Fruit fly (Drosophila melanogaster) whole organism, embryonic: ENCODE measurements around the gene svr.

ENCODE experiments used
- Atf6 ChIP-seq: fragments of 200-800 bp; sonication (Bioruptor generic); IDR thresholded peaks from 2 replicates; pipeline ENCODE4 v1.3.6; 2022; ENCODE audit warnings: missing biosample characterization, missing genetic modification characterization
- CG12659 ChIP-seq: fragments of 200-800 bp; sonication (Bioruptor generic); optimal IDR thresholded peaks from 3 replicates; lab custom pipeline; 2017; ENCODE audit warnings: mild to moderate bottlenecking, missing biosample characterization, missing genetic modification reagents, missing genetic modification characterization
- CG14667 ChIP-seq: fragments of 200-800 bp; sonication (Bioruptor generic); IDR thresholded peaks from 2 replicates; pipeline ENCODE4 v1.3.6; 2022; ENCODE audit warnings: missing biosample characterization, missing genetic modification characterization
- CG17912 ChIP-seq: fragments of 200-800 bp; sonication (Bioruptor generic); optimal IDR thresholded peaks from 2 replicates; lab custom pipeline; 2018; ENCODE audit warnings: missing biosample characterization, mild to moderate bottlenecking, missing genetic modification characterization
- CG2116 ChIP-seq: fragments of 200-800 bp; sonication (Bioruptor generic); optimal IDR thresholded peaks from 3 replicates; lab custom pipeline; 2018; ENCODE audit warnings: missing biosample characterization, mild to moderate bottlenecking, missing genetic modification characterization
- CG3065 ChIP-seq: fragments of 200-800 bp; sonication (Bioruptor generic); optimal IDR thresholded peaks from 2 replicates; lab custom pipeline; 2016; ENCODE audit warnings: missing biosample characterization, missing genetic modification characterization
- CG42726 ChIP-seq: fragments of 200-800 bp; sonication (Bioruptor generic); IDR thresholded peaks from 2 replicates; pipeline ENCODE4 v1.3.6; 2022; ENCODE audit warnings: missing biosample characterization, missing genetic modification characterization; ENCODE audit not compliant: partially characterized antibody
- CG4328 ChIP-seq: fragments of 200-800 bp; sonication (Bioruptor generic); optimal IDR thresholded peaks from 3 replicates; lab custom pipeline; 2017; ENCODE audit warnings: missing biosample characterization, missing genetic modification reagents, missing genetic modification characterization
- CG43689 ChIP-seq: fragments of 200-800 bp; sonication (Bioruptor generic); IDR thresholded peaks from 2 replicates; pipeline ENCODE4 v1.3.6; 2022; ENCODE audit warnings: missing biosample characterization, missing genetic modification characterization
- CG6791 ChIP-seq: fragments of 200-800 bp; sonication (Bioruptor generic); IDR thresholded peaks from 3 replicates; pipeline ENCODE4 v1.3.6; 2022; ENCODE audit warnings: missing biosample characterization, missing genetic modification characterization; ENCODE audit not compliant: partially characterized antibody
- CG7963 ChIP-seq: fragments of 200-800 bp; sonication (Bioruptor generic); IDR thresholded peaks from 3 replicates; pipeline ENCODE4 v1.3.6; 2022; ENCODE audit warnings: missing biosample characterization, missing genetic modification characterization; ENCODE audit not compliant: partially characterized antibody
- CG8944 ChIP-seq: fragments of 200-800 bp; sonication (Bioruptor generic); optimal IDR thresholded peaks from 3 replicates; lab custom pipeline; 2016; ENCODE audit warnings: missing biosample characterization, missing genetic modification characterization
- CG9797 ChIP-seq: fragments of 200-800 bp; sonication (Bioruptor generic); optimal IDR thresholded peaks from 3 replicates; lab custom pipeline; 2018; ENCODE audit warnings: missing biosample characterization, mild to moderate bottlenecking, missing genetic modification characterization
- Chrac-16 ChIP-seq: fragments of 200-800 bp; sonication (Bioruptor generic); optimal IDR thresholded peaks from 3 replicates; lab custom pipeline; 2016; ENCODE audit warnings: missing biosample characterization, missing genetic modification characterization
- CoRest ChIP-seq: fragments of 200-800 bp; sonication (Bioruptor generic); optimal IDR thresholded peaks from 3 replicates; lab custom pipeline; 2018; ENCODE audit warnings: missing biosample characterization, mild to moderate bottlenecking, missing genetic modification characterization, moderate library complexity
- CrebB ChIP-seq: fragments of 200-800 bp; sonication (Bioruptor generic); optimal IDR thresholded peaks from 3 replicates; lab custom pipeline; 2018; ENCODE audit warnings: missing biosample characterization, mild to moderate bottlenecking, missing genetic modification characterization
- D19B ChIP-seq: fragments of 200-800 bp; sonication (Bioruptor generic); optimal IDR thresholded peaks from 2 replicates; lab custom pipeline; 2017; ENCODE audit warnings: missing biosample characterization, mild to moderate bottlenecking, missing genetic modification characterization
- Dbx ChIP-seq: fragments of 200-800 bp; sonication (Bioruptor generic); IDR thresholded peaks from 3 replicates; pipeline ENCODE4 v1.3.6; 2022; ENCODE audit warnings: missing biosample characterization, missing genetic modification characterization
- Dfd ChIP-seq, 2 experiments: fragments of >200 bp; optimal IDR thresholded peaks; 2 replicates each; lab custom pipeline; 2017; ENCODE audit warnings: missing biosample characterization in 2 of 2, missing genetic modification characterization in 2 of 2
- Dll ChIP-seq: fragments of 200-800 bp; sonication (Bioruptor generic); IDR thresholded peaks from 4 replicates; pipeline ENCODE4 v1.3.6; 2022; ENCODE audit warnings: missing biosample characterization, missing genetic modification characterization; ENCODE audit not compliant: partially characterized antibody
- Dref ChIP-seq: fragments of 200-800 bp; sonication (Bioruptor generic); IDR thresholded peaks from 2 replicates; pipeline ENCODE4 v1.3.6; 2022; ENCODE audit warnings: missing biosample characterization, missing genetic modification characterization
- Drgx ChIP-seq: fragments of 200-800 bp; sonication (Bioruptor generic); IDR thresholded peaks from 2 replicates; pipeline ENCODE4 v1.3.6; 2022; ENCODE audit warnings: missing biosample characterization, missing genetic modification characterization
- E2f2 ChIP-seq: fragments of 200-800 bp; sonication (Bioruptor generic); IDR thresholded peaks from 2 replicates; pipeline ENCODE4 v1.3.6; 2022; ENCODE audit warnings: missing biosample characterization, missing genetic modification characterization
- Elba2 ChIP-seq: fragments of 200-800 bp; sonication (Bioruptor generic); optimal IDR thresholded peaks from 3 replicates; lab custom pipeline; 2016; ENCODE audit warnings: missing biosample characterization, missing genetic modification characterization
- Hey ChIP-seq: fragments of 200-800 bp; sonication (Bioruptor generic); optimal IDR thresholded peaks from 3 replicates; lab custom pipeline; 2018; ENCODE audit warnings: missing biosample characterization, mild to moderate bottlenecking, missing genetic modification characterization
- HmgZ ChIP-seq: fragments of 200-800 bp; sonication (Bioruptor generic); optimal IDR thresholded peaks from 2 replicates; lab custom pipeline; 2018; ENCODE audit warnings: missing biosample characterization, mild to moderate bottlenecking, missing genetic modification characterization
- Hmr ChIP-seq: fragments of 200-800 bp; sonication (Bioruptor generic); optimal IDR thresholded peaks from 3 replicates; lab custom pipeline; 2017; ENCODE audit warnings: mild to moderate bottlenecking, missing biosample characterization, missing genetic modification reagents, missing genetic modification characterization
- Lhr ChIP-seq: fragments of 200-800 bp; sonication (Bioruptor generic); optimal IDR thresholded peaks from 3 replicates; lab custom pipeline; 2017; ENCODE audit warnings: mild to moderate bottlenecking, missing biosample characterization, missing genetic modification reagents, missing genetic modification characterization
- Meics ChIP-seq: fragments of 200-800 bp; sonication (Bioruptor generic); optimal IDR thresholded peaks from 2 replicates; lab custom pipeline; 2017; ENCODE audit warnings: missing biosample characterization, mild to moderate bottlenecking, missing genetic modification characterization
- Myb ChIP-seq: fragments of 200-800 bp; sonication (Bioruptor generic); optimal IDR thresholded peaks from 2 replicates; lab custom pipeline; 2016; ENCODE audit warnings: missing biosample characterization, missing genetic modification characterization
- NK7.1 ChIP-seq: fragments of 200-800 bp; sonication (Bioruptor generic); optimal IDR thresholded peaks from 3 replicates; lab custom pipeline; 2016; ENCODE audit warnings: missing biosample characterization, missing genetic modification characterization
- Nf-YC ChIP-seq: fragments of 200-800 bp; optimal IDR thresholded peaks from 3 replicates; lab custom pipeline; 2019; ENCODE audit warnings: missing biosample characterization, mild to moderate bottlenecking, missing genetic modification characterization, moderate library complexity
- Ptx1 ChIP-seq: fragments of 200-800 bp; sonication (Bioruptor generic); IDR thresholded peaks from 2 replicates; pipeline ENCODE4 v1.3.6; 2022; ENCODE audit warnings: missing biosample characterization, missing genetic modification characterization
- Scr ChIP-seq: fragments of 200-800 bp; sonication (Bioruptor generic); IDR thresholded peaks from 2 replicates; pipeline ENCODE4 v1.3.6; 2022; ENCODE audit warnings: missing biosample characterization, missing genetic modification characterization; ENCODE audit not compliant: partially characterized antibody
- Six4 ChIP-seq: fragments of 200-800 bp; sonication (Bioruptor generic); optimal IDR thresholded peaks from 2 replicates; lab custom pipeline; 2016; ENCODE audit warnings: missing biosample characterization, missing genetic modification characterization
- Sry-β ChIP-seq: fragments of 200-800 bp; sonication (Bioruptor generic); optimal IDR thresholded peaks from 2 replicates; lab custom pipeline; 2018; ENCODE audit warnings: missing biosample characterization, mild to moderate bottlenecking, missing genetic modification characterization, moderate library complexity
- Stat92E ChIP-seq, 3 experiments: fragments of >200 bp in 2 of 3; fragments of 200-800 bp in 1 of 3; sonication (Bioruptor generic) in 1 of 3; optimal IDR thresholded peaks; 2 replicates each; lab custom pipeline; 2017 to 2019; ENCODE audit warnings: missing biosample characterization in 3 of 3, missing genetic modification characterization in 3 of 3, mild to moderate bottlenecking in 1 of 3, moderate library complexity in 1 of 3
- YL-1 ChIP-seq: fragments of 200-800 bp; sonication (Bioruptor generic); optimal IDR thresholded peaks from 3 replicates; lab custom pipeline; 2017; ENCODE audit warnings: missing biosample characterization, mild to moderate bottlenecking, missing genetic modification characterization
- chif ChIP-seq, 2 experiments: fragments of 200-800 bp; sonication (Bioruptor generic); optimal IDR thresholded peaks; 3 replicates each; lab custom pipeline; 2016; ENCODE audit warnings: missing biosample characterization in 2 of 2, missing genetic modification characterization in 2 of 2
- corto ChIP-seq: fragments of 200-800 bp; sonication (Bioruptor generic); optimal IDR thresholded peaks from 2 replicates; lab custom pipeline; 2016; ENCODE audit warnings: missing biosample characterization, mild to moderate bottlenecking, missing genetic modification characterization, moderate library complexity
- dm ChIP-seq: fragments of 200-800 bp; sonication (Bioruptor generic); optimal IDR thresholded peaks from 3 replicates; lab custom pipeline; 2016; ENCODE audit warnings: missing biosample characterization, missing genetic modification characterization
- fd64A ChIP-seq: fragments of 200-800 bp; sonication (Bioruptor generic); optimal IDR thresholded peaks from 3 replicates; lab custom pipeline; 2018; ENCODE audit warnings: missing biosample characterization, mild to moderate bottlenecking, missing genetic modification characterization
- ftz-f1 ChIP-seq: fragments of 200-800 bp; sonication (Bioruptor generic); optimal IDR thresholded peaks from 2 replicates; lab custom pipeline; 2016; ENCODE audit warnings: missing biosample characterization, missing genetic modification characterization
- gem ChIP-seq: fragments of 200-800 bp; sonication (Bioruptor generic); optimal IDR thresholded peaks from 2 replicates; lab custom pipeline; 2019; ENCODE audit warnings: missing biosample characterization, mild to moderate bottlenecking, missing genetic modification characterization, moderate library complexity
- gro ChIP-seq: fragments of 200-800 bp; sonication (Bioruptor generic); optimal IDR thresholded peaks from 2 replicates; lab custom pipeline; 2016; ENCODE audit warnings: missing biosample characterization, missing genetic modification characterization
- ind ChIP-seq: fragments of 200-800 bp; sonication (Bioruptor generic); optimal IDR thresholded peaks from 3 replicates; lab custom pipeline; 2016; ENCODE audit warnings: missing biosample characterization, missing genetic modification characterization
- lab ChIP-seq: fragments of 200-800 bp; sonication (Bioruptor generic); optimal IDR thresholded peaks from 3 replicates; lab custom pipeline; 2017; ENCODE audit warnings: missing biosample characterization, missing genetic modification characterization, mild to moderate bottlenecking, moderate library complexity, missing genetic modification reagents
- pfk ChIP-seq: fragments of 200-800 bp; sonication (Bioruptor generic); optimal IDR thresholded peaks from 2 replicates; lab custom pipeline; 2018; ENCODE audit warnings: missing biosample characterization, mild to moderate bottlenecking, missing genetic modification characterization, moderate library complexity
- rib ChIP-seq: fragments of 200-800 bp; sonication (Bioruptor generic); IDR thresholded peaks from 2 replicates; pipeline ENCODE4 v1.3.6; 2022; ENCODE audit warnings: missing biosample characterization, missing genetic modification characterization
- sqz ChIP-seq: fragments of 200-800 bp; sonication (Bioruptor generic); optimal IDR thresholded peaks from 3 replicates; lab custom pipeline; 2018; ENCODE audit warnings: missing biosample characterization, mild to moderate bottlenecking, missing genetic modification characterization

svr gene

dm6 chrX:487517-487957 lies 8.7 kb upstream of the svr start, which contains the start of the genes CG18273 and CG3156 (continued):
- peak; percentile 94 for TF ChIP-seq Sry-β (GFP tag; lab: Kevin White, UChicago)
- peak in 1 of 3 experiments; percentile 11 for TF ChIP-seq Stat92E (GFP tag; optimal IDR thresholded peaks at IDR 0.05; lab: Kevin White, UChicago)
- peak; percentile 74 for TF ChIP-seq Dref (GFP tag; lab: Robert Waterston, UW)
- TF ChIP-seq Hey (tag; lab: Kevin White, UChicago): no peak
- TF ChIP-seq YL-1 (GFP tag; lab: Kevin White, UChicago): peak; percentile 52
- TF ChIP-seq CG7963 (GFP tag; lab: Robert Waterston, UW): no peak
- peak; percentile 82 for TF ChIP-seq Elba2 (GFP tag; lab: Kevin White, UChicago)
- no peak for TF ChIP-seq Dbx (GFP tag; lab: Robert Waterston, UW)
- TF ChIP-seq Hmr (GFP tag; lab: Kevin White, UChicago): no peak
- no peak for TF ChIP-seq gem
- peak; percentile 49 for TF ChIP-seq CG9797 (GFP tag; lab: Kevin White, UChicago)
- TF ChIP-seq fd64A: no peak
- TF ChIP-seq sqz: no peak
- no peak for TF ChIP-seq NK7.1 (GFP tag; lab: Kevin White, UChicago)
- peak; percentile 45 for TF ChIP-seq gro
- peak; percentile 56; the same call in 1 of the 3 replicates for TF ChIP-seq CG6791 (GFP tag; lab: Robert Waterston, UW)
- no peak for TF ChIP-seq corto (GFP tag; lab: Kevin White, UChicago)
- TF ChIP-seq dm (GFP tag; lab: Kevin White, UChicago): peak; percentile 88
- TF ChIP-seq ind (GFP tag; lab: Kevin White, UChicago): no peak
- TF ChIP-seq Atf6 (GFP tag; lab: Robert Waterston, UW): no peak
- no peak for TF ChIP-seq CrebB (tag; lab: Kevin White, UChicago)
- peak; percentile 67 for TF ChIP-seq Myb (GFP tag; lab: Kevin White, UChicago)
- TF ChIP-seq Ptx1 (GFP tag; lab: Robert Waterston, UW): no peak
- TF ChIP-seq CG4328 (GFP tag; lab: Kevin White, UChicago): no peak
- peak; percentile 65 for TF ChIP-seq Dll (GFP tag; lab: Robert Waterston, UW)
- no peak for TF ChIP-seq CG3065 (GFP tag; lab: Kevin White, UChicago)
- TF ChIP-seq CG17912 (GFP tag; lab: Kevin White, UChicago): no peak
- TF ChIP-seq Lhr (GFP tag; lab: Kevin White, UChicago): no peak
- no peak for TF ChIP-seq chif (GFP tag; optimal IDR thresholded peaks at IDR 0.05; lab: Kevin White, UChicago)
- no peak for TF ChIP-seq D19B (GFP tag; lab: Kevin White, UChicago)
- TF ChIP-seq lab (GFP tag; lab: Kevin White, UChicago): no peak
- TF ChIP-seq Drgx: no peak
- peak; percentile 23; the same call in 1 of the 2 replicates for TF ChIP-seq E2f2 (GFP tag; lab: Robert Waterston, UW)
- TF ChIP-seq CG2116 (GFP tag; lab: Kevin White, UChicago): peak; percentile 82
- peak; percentile 67 for TF ChIP-seq HmgZ
- TF ChIP-seq CG43689 (GFP tag; lab: Robert Waterston, UW): no peak
- TF ChIP-seq Chrac-16 (GFP tag; lab: Kevin White, UChicago): no peak
- no peak for TF ChIP-seq Meics (GFP tag; lab: Kevin White, UChicago)
- TF ChIP-seq rib (GFP tag; lab: Robert Waterston, UW): no peak
- no peak for TF ChIP-seq Dfd (GFP tag; optimal IDR thresholded peaks at IDR 0.05; lab: Kevin White, UChicago)
- peak; percentile 53 for TF ChIP-seq Nf-YC
- TF ChIP-seq ftz-f1 (GFP tag; lab: Kevin White, UChicago): no peak
- peak; percentile 52 for TF ChIP-seq CG12659 (GFP tag; lab: Kevin White, UChicago)
- no peak for TF ChIP-seq CG14667
- TF ChIP-seq Scr (GFP tag; lab: Robert Waterston, UW): peak; percentile 57
- TF ChIP-seq CoRest (tag; lab: Kevin White, UChicago): peak; percentile 55
- no peak for TF ChIP-seq CG8944 (GFP tag; lab: Kevin White, UChicago)
- no peak for TF ChIP-seq CG42726 (GFP tag; lab: Robert Waterston, UW)
- TF ChIP-seq Six4 (GFP tag; lab: Kevin White, UChicago): no peak
- TF ChIP-seq pfk (GFP tag; lab: Kevin White, UChicago): no peak
